Worm (Caenorhabditis elegans) whole organism, young adult: ENCODE measurements around the gene nas-28.

Experiments used
- B0019.2 ChIP-seq: fragments of 200-800 bp; sonication (Bioruptor generic); conservative IDR thresholded peaks from 2 replicates; pipeline ENCODE4 v1.3.6; 2022; ENCODE audit warnings: missing genetic modification reagents, missing genetic modification characterization, missing compliant biosample characterization
- F49E8.2 ChIP-seq: sonication (generic microtip); optimal IDR thresholded peaks from 3 replicates; lab custom pipeline; 2017; ENCODE audit warnings: missing genetic modification characterization, mild to moderate bottlenecking, missing compliant biosample characterization, antibody characterized with exemption, moderate library complexity; ENCODE audit not compliant: insufficient read depth
- Y56A3A.18 ChIP-seq: fragments of 200-800 bp; sonication (Bioruptor generic); IDR thresholded peaks from 2 replicates; pipeline ENCODE4 v1.3.6; 2022; ENCODE audit warnings: missing genetic modification reagents, missing genetic modification characterization, missing compliant biosample characterization
- ama-1 ChIP-seq, 3 experiments: fragments of 150-350 bp in 1 of 3; sonication (generic microtip) in 2 of 3; optimal IDR thresholded peaks; 2 replicates each; lab custom pipeline; 2014 to 2018; ENCODE audit warnings: missing biosample characterization in 2 of 3, missing genetic modification characterization in 2 of 3, missing genetic modification reagents in 2 of 3
- dpl-1 ChIP-seq: fragments of 150-350 bp; optimal IDR thresholded peaks from 2 replicates; lab custom pipeline; 2014; ENCODE audit warnings: missing biosample characterization, missing genetic modification reagents, missing genetic modification characterization
- egl-44 ChIP-seq: fragments of 200-800 bp; sonication (Bioruptor generic); IDR thresholded peaks from 2 replicates; pipeline ENCODE4 v1.3.6; 2022; ENCODE audit warnings: missing genetic modification reagents, missing genetic modification characterization, missing compliant biosample characterization
- him-1 ChIP-seq: sonication (generic microtip); optimal IDR thresholded peaks from 2 replicates; lab custom pipeline; 2016; ENCODE audit warnings: missing genotype, missing genetic modification reagents, missing genetic modification characterization, missing compliant biosample characterization
- hlh-26 ChIP-seq: fragments of 200-800 bp; sonication (Bioruptor generic); conservative IDR thresholded peaks from 2 replicates; pipeline ENCODE4 v1.3.6; 2022; ENCODE audit warnings: missing genetic modification reagents, missing genetic modification characterization, missing compliant biosample characterization
- lin-40 ChIP-seq: sonication (generic microtip); optimal IDR thresholded peaks from 2 replicates; lab custom pipeline; 2016; ENCODE audit warnings: missing genetic modification characterization, mild to moderate bottlenecking, missing compliant biosample characterization, missing genotype, missing genetic modification reagents
- madf-8 ChIP-seq: fragments of 200-800 bp; sonication (Bioruptor generic); conservative IDR thresholded peaks from 2 replicates; pipeline ENCODE4 v1.3.6; 2022; ENCODE audit warnings: missing genetic modification reagents, missing genetic modification characterization, missing compliant biosample characterization
- sea-2 ChIP-seq: fragments of 200-800 bp; sonication (Bioruptor generic); IDR thresholded peaks from 2 replicates; pipeline ENCODE4 v1.3.6; 2022; ENCODE audit warnings: missing genetic modification characterization, missing compliant biosample characterization
- snpc-4 ChIP-seq, 5 experiments: fragments of 150-350 bp in 1 of 5; sonication (generic microtip) in 4 of 5; optimal IDR thresholded peaks; 2 replicates each; lab custom pipeline; 2014 to 2018; ENCODE audit warnings: missing genetic modification characterization in 5 of 5, missing biosample characterization in 3 of 5, antibody characterized with exemption in 2 of 5, mild to moderate bottlenecking in 2 of 5, missing compliant biosample characterization in 2 of 5, missing genotype in 2 of 5, moderate library complexity in 2 of 5, missing genetic modification reagents in 1 of 5
- ztf-18 ChIP-seq: sonication (generic microtip); optimal IDR thresholded peaks from 2 replicates; lab custom pipeline; 2016; ENCODE audit warnings: missing genotype, mild to moderate bottlenecking, missing genetic modification characterization, missing compliant biosample characterization
- ztf-3 ChIP-seq: fragments of 200-800 bp; sonication (Bioruptor generic); optimal IDR thresholded peaks from 2 replicates; lab custom pipeline; 2018; ENCODE audit warnings: mild to moderate bottlenecking, missing genetic modification characterization, missing compliant biosample characterization

- TF ChIP-seq madf-8, result no peak
- TF ChIP-seq lin-40 (tag; lab: Kevin White, UChicago), result no peak
- TF ChIP-seq egl-44 (GFP tag; lab: Robert Waterston, UW), result no peak
- no peak for TF ChIP-seq B0019.2 (GFP tag; lab: Robert Waterston, UW)
- TF ChIP-seq hlh-26 (GFP tag; lab: Robert Waterston, UW), result no peak
- TF ChIP-seq Y56A3A.18 (GFP tag; lab: Robert Waterston, UW), result no peak
- no peak for TF ChIP-seq him-1
- TF ChIP-seq F49E8.2, result peak; percentile 76
- no peak for TF ChIP-seq dpl-1 (GFP tag; lab: Kevin White, UChicago)
- TF ChIP-seq ztf-18 (tag; lab: Kevin White, UChicago), result no peak
- no peak for TF ChIP-seq ztf-3 (GFP tag; lab: Kevin White, UChicago)
- TF ChIP-seq snpc-4 (GFP tag; optimal IDR thresholded peaks at IDR 0.05; lab: Kevin White, UChicago), result no peak
- TF ChIP-seq snpc-4 (tag; optimal IDR thresholded peaks at IDR 0.05; lab: Kevin White, UChicago), result no peak
- TF ChIP-seq sea-2 (GFP tag; lab: Robert Waterston, UW), result no peak
- TF ChIP-seq ama-1 (optimal IDR thresholded peaks at IDR 0.05; lab: Kevin White, UChicago), result no peak
- TF ChIP-seq ama-1 (GFP tag; optimal IDR thresholded peaks at IDR 0.05; lab: Kevin White, UChicago), result no peak
These were observed 12.7 kb upstream of the nas-28 start for ce11 chrIII:6195718-6196117.
